Fruit fly (Drosophila melanogaster): ENCODE results near the gene GatA.

Gene GatA

dm6 chr3R:19014742-19015422 is 13.8 kb downstream of the GatA start (continued):
- TF ChIP-seq tin (GFP tag; optimal IDR thresholded peaks at IDR 0.05) = peak; percentile 23
- TF ChIP-seq CG5245 (GFP tag; optimal IDR thresholded peaks at IDR 0.05) = peak; percentile 2
- peak; percentile 1 for TF ChIP-seq Ets65A (GFP tag)
- no peak for TF ChIP-seq bcd (GFP tag; optimal IDR thresholded peaks at IDR 0.05)
- TF ChIP-seq sens (GFP tag) = peak; percentile 78
- no peak for TF ChIP-seq unc-4 (GFP tag; IDR thresholded peaks at IDR 0.05; ENCODE audit: partially characterized antibody)
- TF ChIP-seq Side (GFP tag; optimal IDR thresholded peaks at IDR 0.05) = no peak
- peak; percentile 57 for TF ChIP-seq CG2678 (tag; optimal IDR thresholded peaks at IDR 0.05)
- no peak for TF ChIP-seq aop (GFP tag; IDR thresholded peaks at IDR 0.05)
- TF ChIP-seq NFAT (GFP tag; IDR thresholded peaks at IDR 0.05) = no peak
- TF ChIP-seq CG8924 (tag; optimal IDR thresholded peaks at IDR 0.05) = peak; percentile 50
- TF ChIP-seq CG9609 (GFP tag; optimal IDR thresholded peaks at IDR 0.05) = no peak
- peak; percentile 31 for TF ChIP-seq CG30403 (GFP tag; optimal IDR thresholded peaks at IDR 0.05)
- no peak for TF ChIP-seq Bdp1 (GFP tag; optimal IDR thresholded peaks at IDR 0.05)
- peak; percentile 5 for TF ChIP-seq CG5180 (GFP tag; optimal IDR thresholded peaks at IDR 0.05)
- no peak for TF ChIP-seq twi (tag; optimal IDR thresholded peaks at IDR 0.05)
- no peak for TF ChIP-seq Atf6 (GFP tag; IDR thresholded peaks at IDR 0.05)
- no peak for TF ChIP-seq CG2120 (GFP tag; optimal IDR thresholded peaks at IDR 0.05)
- no peak for TF ChIP-seq Sox100B (GFP tag; optimal IDR thresholded peaks at IDR 0.05)
- TF ChIP-seq pho (GFP tag; optimal IDR thresholded peaks at IDR 0.05) = no peak
- no peak for TF ChIP-seq CG1603 (tag; optimal IDR thresholded peaks at IDR 0.05)
- no peak for TF ChIP-seq zf30C (GFP tag; optimal IDR thresholded peaks at IDR 0.05)
- TF ChIP-seq unpg (GFP tag; optimal IDR thresholded peaks at IDR 0.05) = peak; percentile 63
- peak; percentile 52 for TF ChIP-seq CG10267 (tag; optimal IDR thresholded peaks at IDR 0.05)
- no peak for TF ChIP-seq prd (optimal IDR thresholded peaks at IDR 0.05)
- peak; percentile 56; the same call in 1 of the 3 replicates for TF ChIP-seq prd (GFP tag; IDR thresholded peaks at IDR 0.05)
- peak; percentile 22 for TF ChIP-seq CG15269 (tag; optimal IDR thresholded peaks at IDR 0.05)
- no peak for TF ChIP-seq CG33557 (GFP tag; optimal IDR thresholded peaks at IDR 0.05)
- TF ChIP-seq dpn (GFP tag; optimal IDR thresholded peaks at IDR 0.05) = peak in 1 of 2 experiments; percentile 16
- TF ChIP-seq CG13624 (GFP tag; optimal IDR thresholded peaks at IDR 0.05) = no peak
- TF ChIP-seq dysf (GFP tag; IDR thresholded peaks at IDR 0.05) = peak; percentile 45; the same call in 1 of the 3 replicates
- peak; percentile 71 for TF ChIP-seq CG17359 (tag; optimal IDR thresholded peaks at IDR 0.05)
- TF ChIP-seq C15 (GFP tag; IDR thresholded peaks at IDR 0.05) = no peak
- TF ChIP-seq CG13775 (GFP tag; optimal IDR thresholded peaks at IDR 0.05) = peak; percentile 28
- TF ChIP-seq CG4328 (GFP tag; optimal IDR thresholded peaks at IDR 0.05) = no peak
- no peak for TF ChIP-seq Optix (GFP tag; IDR thresholded peaks at IDR 0.05)
- peak; percentile 41; the same call in 1 of the 2 replicates for TF ChIP-seq CG17328 (GFP tag; IDR thresholded peaks at IDR 0.05)
- peak; percentile 37 for TF ChIP-seq PHDP (tag; optimal IDR thresholded peaks at IDR 0.05)
- peak; percentile 30; the same call in 1 of the 2 replicates for TF ChIP-seq E2f2 (GFP tag; IDR thresholded peaks at IDR 0.05)
- peak; percentile 2 for TF ChIP-seq sqz (GFP tag; optimal IDR thresholded peaks at IDR 0.05)
- no peak for TF ChIP-seq CG6854 (GFP tag; optimal IDR thresholded peaks at IDR 0.05)
- peak; percentile 53 for TF ChIP-seq CG12769 (tag; optimal IDR thresholded peaks at IDR 0.05)
- TF ChIP-seq pnt (GFP tag; optimal IDR thresholded peaks at IDR 0.05) = no peak
- TF ChIP-seq CG31224 (GFP tag; IDR thresholded peaks at IDR 0.05) = no peak
- TF ChIP-seq maf-S (GFP tag; optimal IDR thresholded peaks at IDR 0.05) = no peak
- no peak for TF ChIP-seq Nf-YA (GFP tag; IDR thresholded peaks at IDR 0.05)
- TF ChIP-seq CkIIα-i1 (GFP tag; IDR thresholded peaks at IDR 0.05) = no peak
- TF ChIP-seq ap (GFP tag; IDR thresholded peaks at IDR 0.05) = 0 out of 2 replicates have a peak, but pooled peaks have one; percentile 5
- no peak for TF ChIP-seq CG11456 (GFP tag; IDR thresholded peaks at IDR 0.05)
- TF ChIP-seq bigmax (GFP tag; optimal IDR thresholded peaks at IDR 0.05) = no peak
- TF ChIP-seq lola (GFP tag; optimal IDR thresholded peaks at IDR 0.05) = peak in 1 of 3 experiments; percentile 38
